Fruit fly (Drosophila melanogaster): Measurements from ENCODE around the gene CG11162.

- TF ChIP-seq CG13204 (GFP tag; optimal IDR thresholded peaks at IDR 0.05) (peak; percentile 36), Pif1A (GFP tag; optimal IDR thresholded peaks at IDR 0.05) (no peak), CG12605 (GFP tag; IDR thresholded peaks at IDR 0.05) (peak; percentile 20; the same call in 1 of the 2 replicates), CG17806 (tag; optimal IDR thresholded peaks at IDR 0.05) (no peak), CG8301 (tag; optimal IDR thresholded peaks at IDR 0.05) (no peak), CG4496 (GFP tag; IDR thresholded peaks at IDR 0.05) (peak; percentile 49; the same call in 2 of the 3 replicates), gl (tag; optimal IDR thresholded peaks at IDR 0.05) (no peak), EcR (GFP tag; optimal IDR thresholded peaks at IDR 0.05) (peak; percentile 58), Ets98B (GFP tag; IDR thresholded peaks at IDR 0.05) (peak; percentile 49; the same call in 1 of the 2 replicates), CG10348 (GFP tag; IDR thresholded peaks at IDR 0.05) (no peak), CG8159 (tag; optimal IDR thresholded peaks at IDR 0.05) (no peak), rn (GFP tag; IDR thresholded peaks at IDR 0.05) (no peak), Pif1B (GFP tag; optimal IDR thresholded peaks at IDR 0.05) (peak; percentile 41), CG34367 (tag; optimal IDR thresholded peaks at IDR 0.05) (peak; percentile 9)
Observed at dm6 chrX:13641891-13642617, 34.6 kb upstream of the CG11162 start.

All from whole organism, pupa.